Worm (Caenorhabditis elegans): ENCODE data around the gene tbx-32.
"Not testable (repeated sequence)": the region's sequence is repeated elsewhere in the genome, so short reads cannot be mapped to it uniquely, and the experiment has no call there.

tbx-32 gene

ce11 chrX:1687079-1687478, 31.8 kb downstream of the tbx-32 start, which contains the start of gene C36C9.11:
Gene C36C9.11, plus strand, starts transcription at chrX:1687379.
- not testable (repeated sequence) for TF ChIP-seq fkh-10 (GFP tag; optimal IDR thresholded peaks at IDR 0.05); unc-130 (tag; optimal IDR thresholded peaks at IDR 0.05); aly-2 (tag; optimal IDR thresholded peaks at IDR 0.05)

ce11 chrX:1689996-1690395, 34.7 kb downstream of the tbx-32 start, which contains the start of gene C36C9.12:
Gene C36C9.12, minus strand, starts transcription at chrX:1690096.
- TF ChIP-seq tbx-2 (tag; optimal IDR thresholded peaks at IDR 0.05); Y116A8C.19 (tag; optimal IDR thresholded peaks at IDR 0.05; ENCODE audit: borderline replicate concordance); fkh-10 (GFP tag; optimal IDR thresholded peaks at IDR 0.05): not testable (repeated sequence)

- TF ChIP-seq dsc-1, blmp-1, nhr-76 (tag; optimal IDR thresholded peaks at IDR 0.05): not testable (repeated sequence)
Measured at ce11 chrX:1690894-1691293, 35.6 kb downstream of the tbx-32 start, which contains the start of gene C36C9.6. Gene C36C9.6, minus strand, starts transcription at chrX:1690994.

- TF ChIP-seq snu-23 (GFP tag; optimal IDR thresholded peaks at IDR 0.05); mep-1 (tag; optimal IDR thresholded peaks at IDR 0.05); swsn-7 (tag; optimal IDR thresholded peaks at IDR 0.05): not testable (repeated sequence)
Measured at ce11 chrX:1696879-1697278, 41.6 kb downstream of the tbx-32 start, which contains the start of gene C36C9.4. Gene C36C9.4, minus strand, starts transcription at chrX:1696979.

- TF ChIP-seq ztf-11 (tag; optimal IDR thresholded peaks at IDR 0.05) (no peak), jun-1 (tag; optimal IDR thresholded peaks at IDR 0.05) (no peak), efl-3 (GFP tag; optimal IDR thresholded peaks at IDR 0.05) (no peak), fkh-10 (GFP tag; optimal IDR thresholded peaks at IDR 0.05) (no peak), irx-1 (tag; optimal IDR thresholded peaks at IDR 0.05) (no peak), xbp-1 (tag; optimal IDR thresholded peaks at IDR 0.05) (no peak), vab-15 (tag; optimal IDR thresholded peaks at IDR 0.05) (no peak), nhr-19 (GFP tag; conservative IDR thresholded peaks at IDR 0.05) (no peak), dsc-1 (tag; optimal IDR thresholded peaks at IDR 0.05) (no peak), unc-86 (tag; optimal IDR thresholded peaks at IDR 0.05) (no peak), ceh-88 (GFP tag; IDR thresholded peaks at IDR 0.05) (no peak)
Measured at ce11 chrX:1698476-1698875, 43.2 kb downstream of the tbx-32 start.

ce11 chrX:1703049-1703448, 47.7 kb downstream of the tbx-32 start:
- TF ChIP-seq jun-1 (tag; optimal IDR thresholded peaks at IDR 0.05) (no peak), nhr-12 (tag; optimal IDR thresholded peaks at IDR 0.05) (no peak), pag-3 (tag; optimal IDR thresholded peaks at IDR 0.05; ENCODE audit: borderline replicate concordance, insufficient read depth) (no peak), C34B4.2 (tag; optimal IDR thresholded peaks at IDR 0.05) (no peak), pax-3 (tag; optimal IDR thresholded peaks at IDR 0.05) (no peak), grh-1 (GFP tag; IDR thresholded peaks at IDR 0.05) (no peak)

ce11 chrX:1703840-1704239, 48.5 kb downstream of the tbx-32 start, which contains the start of gene C36C9.5:
Gene C36C9.5, minus strand, starts transcription at chrX:1703940.
- TF ChIP-seq Y116A8C.19 (tag; optimal IDR thresholded peaks at IDR 0.05; ENCODE audit: borderline replicate concordance), result no peak
- TF ChIP-seq aly-2 (tag; optimal IDR thresholded peaks at IDR 0.05), result no peak
- no peak for TF ChIP-seq elt-3 (tag; optimal IDR thresholded peaks at IDR 0.05)
- no peak for TF ChIP-seq sptf-1 (tag; optimal IDR thresholded peaks at IDR 0.05)
- TF ChIP-seq pax-3 (tag; optimal IDR thresholded peaks at IDR 0.05), result no peak
- no peak for TF ChIP-seq tlp-1 (tag; optimal IDR thresholded peaks at IDR 0.05)
- no peak for TF ChIP-seq alr-1 (tag; optimal IDR thresholded peaks at IDR 0.05; ENCODE audit: borderline replicate concordance)
- TF ChIP-seq zip-4 (GFP tag; optimal IDR thresholded peaks at IDR 0.05), result no peak
- no peak for TF ChIP-seq nhr-19 (GFP tag; conservative IDR thresholded peaks at IDR 0.05)
- no peak for TF ChIP-seq ets-5 (GFP tag; IDR thresholded peaks at IDR 0.05)
- no peak for TF ChIP-seq fkh-10 (GFP tag; optimal IDR thresholded peaks at IDR 0.05)
- TF ChIP-seq mab-9 (GFP tag; IDR thresholded peaks at IDR 0.05), result no peak
- TF ChIP-seq F16B12.6 (tag; optimal IDR thresholded peaks at IDR 0.05), result no peak
- no peak for TF ChIP-seq nhr-77 (tag; optimal IDR thresholded peaks at IDR 0.05)
- TF ChIP-seq zag-1 (tag; optimal IDR thresholded peaks at IDR 0.05), result no peak
- no peak for TF ChIP-seq lin-15B (tag; optimal IDR thresholded peaks at IDR 0.05)
- TF ChIP-seq egl-27 (tag; optimal IDR thresholded peaks at IDR 0.05), result no peak

Measured in whole organism, L1 larva.